Fruit fly (Drosophila melanogaster): ENCODE data around the gene Hsc70-2.

DNA sequence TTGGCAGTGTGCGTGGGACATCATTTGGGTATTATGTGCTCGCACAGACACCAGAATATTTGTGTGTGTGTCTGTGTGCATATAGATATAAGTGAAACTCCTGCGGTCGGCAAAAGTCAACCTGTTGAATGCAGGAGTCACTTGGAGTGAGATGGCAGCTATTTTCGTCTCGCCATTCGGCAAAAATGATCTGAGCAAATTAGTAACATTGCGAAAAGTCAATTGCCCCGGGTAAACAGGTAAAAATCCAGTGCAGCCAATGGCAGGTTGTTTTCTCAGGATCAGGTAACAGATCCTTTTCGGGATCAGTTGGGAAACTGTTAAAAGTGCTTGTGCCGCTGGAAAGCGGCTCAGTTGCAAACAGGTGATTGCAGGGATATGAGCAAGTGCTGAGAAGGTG, 27.5 kb downstream of the Hsc70-2 start:
- no peak for TF ChIP-seq Lhr (GFP tag; optimal IDR thresholded peaks at IDR 0.05)
- no peak for TF ChIP-seq pan (optimal IDR thresholded peaks at IDR 0.05)
- TF ChIP-seq pan (GFP tag; optimal IDR thresholded peaks at IDR 0.05 in 1 of 2, IDR thresholded peaks at IDR 0.05 in 1 of 2), result no peak

Measured in whole organism, embryonic.